Worm (Caenorhabditis elegans): ENCODE data around the gene F58D2.5.

Gene F58D2.5

DNA sequence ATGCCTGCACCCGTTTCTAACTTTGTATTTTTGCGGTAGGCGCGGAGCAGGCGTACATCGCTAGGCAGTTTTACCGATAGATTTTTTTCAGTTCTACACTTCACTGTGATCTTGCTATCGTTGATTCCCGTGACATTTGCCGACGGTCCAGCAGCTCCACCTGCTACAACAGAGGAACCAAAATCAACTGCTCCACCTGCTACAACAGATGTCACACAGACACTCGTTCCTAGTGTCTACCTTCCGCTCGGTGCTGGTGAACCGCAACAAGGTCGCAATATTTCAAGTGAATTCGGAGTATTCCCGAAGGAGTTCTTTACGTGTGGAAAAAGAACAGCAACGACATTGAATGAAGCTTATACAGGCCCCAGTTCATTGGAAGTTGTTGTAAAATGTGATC is 3.1 kb downstream of the F58D2.5 start:
- TF ChIP-seq ceh-13 (GFP tag; optimal IDR thresholded peaks at IDR 0.05), result no peak
- no peak for TF ChIP-seq flt-1 (GFP tag; IDR thresholded peaks at IDR 0.05)
- no peak for TF ChIP-seq tbx-11 (GFP tag; IDR thresholded peaks at IDR 0.05)
- TF ChIP-seq F13C5.2 (tag; optimal IDR thresholded peaks at IDR 0.05), result no peak
- no peak for TF ChIP-seq hnd-1 (tag; optimal IDR thresholded peaks at IDR 0.05)
- no peak for TF ChIP-seq sea-1 (GFP tag; conservative IDR thresholded peaks at IDR 0.05)
- no peak for TF ChIP-seq aly-1 (tag; optimal IDR thresholded peaks at IDR 0.05)
- TF ChIP-seq hmg-4 (GFP tag; optimal IDR thresholded peaks at IDR 0.05), result no peak
- TF ChIP-seq pes-1 (GFP tag; IDR thresholded peaks at IDR 0.05), result no peak
- TF ChIP-seq tra-4 (tag; optimal IDR thresholded peaks at IDR 0.05), result no peak
- TF ChIP-seq hmbx-1 (tag; optimal IDR thresholded peaks at IDR 0.05), result no peak
- TF ChIP-seq B0310.2 (tag; optimal IDR thresholded peaks at IDR 0.05), result no peak
- no peak for TF ChIP-seq ceh-36 (tag; optimal IDR thresholded peaks at IDR 0.05)
- TF ChIP-seq tbx-37 (GFP tag; conservative IDR thresholded peaks at IDR 0.05), result no peak
- TF ChIP-seq scrt-1 (GFP tag; IDR thresholded peaks at IDR 0.05), result no peak
- no peak for TF ChIP-seq ama-1 (optimal IDR thresholded peaks at IDR 0.05)

DNA sequence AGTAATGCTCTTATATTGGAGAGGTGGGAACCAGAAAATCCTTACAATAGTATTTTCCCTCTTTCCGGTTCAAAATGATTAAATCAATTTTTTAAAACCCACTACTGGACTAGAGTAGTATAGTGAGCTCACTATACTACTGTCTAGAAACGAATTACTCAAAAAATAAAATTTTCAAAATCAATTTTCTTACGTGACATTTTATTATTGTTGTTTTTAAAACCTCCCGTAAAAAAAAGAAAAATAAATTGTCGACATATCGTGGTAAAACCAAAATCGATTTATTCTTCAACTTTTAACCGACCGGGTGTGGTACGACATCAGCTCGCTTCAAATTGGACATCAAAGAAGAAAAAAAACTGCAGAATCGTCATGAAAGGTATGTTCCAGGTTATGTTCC is 3.7 kb downstream of the F58D2.5 start, which contains the start of gene F58D2.2:
Gene F58D2.2 (plus strand): TSS at position 301 of the 400 bp plus-strand sequence.
- no peak for TF ChIP-seq ets-7 (tag; optimal IDR thresholded peaks at IDR 0.05)
- TF ChIP-seq ama-1 (optimal IDR thresholded peaks at IDR 0.05), result no peak
- TF ChIP-seq hmbx-1 (tag; optimal IDR thresholded peaks at IDR 0.05), result no peak
- no peak for TF ChIP-seq pes-1 (GFP tag; IDR thresholded peaks at IDR 0.05)
- TF ChIP-seq ceh-36 (tag; optimal IDR thresholded peaks at IDR 0.05), result no peak
- no peak for TF ChIP-seq tra-4 (tag; optimal IDR thresholded peaks at IDR 0.05)
- no peak for TF ChIP-seq sea-1 (GFP tag; conservative IDR thresholded peaks at IDR 0.05)
- no peak for TF ChIP-seq ceh-13 (GFP tag; optimal IDR thresholded peaks at IDR 0.05)
- no peak for TF ChIP-seq F13C5.2 (tag; optimal IDR thresholded peaks at IDR 0.05)
- no peak for TF ChIP-seq flt-1 (GFP tag; IDR thresholded peaks at IDR 0.05)
- TF ChIP-seq tbx-37 (GFP tag; conservative IDR thresholded peaks at IDR 0.05), result no peak
- no peak for TF ChIP-seq scrt-1 (GFP tag; IDR thresholded peaks at IDR 0.05)
- no peak for TF ChIP-seq hnd-1 (tag; optimal IDR thresholded peaks at IDR 0.05)
- TF ChIP-seq aly-1 (tag; optimal IDR thresholded peaks at IDR 0.05), result no peak
- no peak for TF ChIP-seq B0310.2 (tag; optimal IDR thresholded peaks at IDR 0.05)

DNA sequence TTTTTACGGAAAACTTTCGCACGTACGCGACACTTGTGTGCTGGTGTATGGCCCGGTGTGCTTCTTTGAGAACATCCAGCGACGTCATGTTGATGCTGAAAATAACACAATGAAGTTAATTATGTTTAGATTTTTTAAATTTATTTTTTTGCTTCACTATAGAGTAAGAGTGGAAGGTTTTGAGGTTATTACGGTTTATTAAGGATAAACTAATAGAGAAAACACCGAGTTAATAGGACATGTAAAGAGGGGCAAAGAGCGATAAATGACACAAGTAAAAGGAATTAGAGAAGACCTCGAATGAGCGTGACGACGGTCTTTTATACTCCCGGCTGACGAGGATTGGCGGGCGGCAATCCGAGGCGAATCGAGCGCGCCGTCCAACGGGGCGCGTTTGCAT is 4.2 kb downstream of the F58D2.5 start, which contains the start of gene F58D2.4:
Gene F58D2.4 (minus strand): TSS at position 101 of the 400 bp plus-strand sequence.
- TF ChIP-seq tbx-11 (GFP tag; IDR thresholded peaks at IDR 0.05), result no peak
- no peak for TF ChIP-seq ceh-13 (GFP tag; optimal IDR thresholded peaks at IDR 0.05)
- TF ChIP-seq scrt-1 (GFP tag; IDR thresholded peaks at IDR 0.05), result no peak
- no peak for TF ChIP-seq aly-1 (tag; optimal IDR thresholded peaks at IDR 0.05)
- TF ChIP-seq ets-7 (tag; optimal IDR thresholded peaks at IDR 0.05), result no peak
- no peak for TF ChIP-seq hnd-1 (tag; optimal IDR thresholded peaks at IDR 0.05)
- TF ChIP-seq tra-4 (tag; optimal IDR thresholded peaks at IDR 0.05), result no peak
- no peak for TF ChIP-seq F13C5.2 (tag; optimal IDR thresholded peaks at IDR 0.05)
- TF ChIP-seq flt-1 (GFP tag; IDR thresholded peaks at IDR 0.05), result no peak
- TF ChIP-seq ama-1 (optimal IDR thresholded peaks at IDR 0.05), result no peak
- TF ChIP-seq ceh-36 (tag; optimal IDR thresholded peaks at IDR 0.05), result no peak

DNA sequence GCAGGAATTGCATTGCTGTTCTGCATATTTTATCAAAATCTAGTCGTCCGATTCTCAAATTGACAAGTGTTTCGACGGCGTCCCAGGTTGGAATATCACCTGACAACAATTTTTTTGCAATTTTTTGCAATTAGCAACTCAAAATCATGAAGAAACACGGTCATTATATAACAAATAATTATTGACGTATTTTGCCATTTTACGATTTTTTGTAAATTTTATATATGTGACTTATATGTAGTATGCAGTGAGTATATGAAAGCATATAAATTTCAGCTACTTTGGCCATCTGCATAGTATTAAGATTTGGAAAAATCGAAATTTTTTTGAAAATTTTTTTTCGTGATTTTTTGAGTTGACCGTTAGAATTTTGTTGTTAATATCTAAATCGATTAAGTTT is 12.4 kb downstream of the F58D2.5 start, which contains the start of gene F58D2.3:
Gene F58D2.3 (minus strand): TSS at position 101 of the 400 bp plus-strand sequence.
- TF ChIP-seq hmg-4 (GFP tag; optimal IDR thresholded peaks at IDR 0.05) (no peak), flt-1 (GFP tag; IDR thresholded peaks at IDR 0.05) (no peak)

DNA sequence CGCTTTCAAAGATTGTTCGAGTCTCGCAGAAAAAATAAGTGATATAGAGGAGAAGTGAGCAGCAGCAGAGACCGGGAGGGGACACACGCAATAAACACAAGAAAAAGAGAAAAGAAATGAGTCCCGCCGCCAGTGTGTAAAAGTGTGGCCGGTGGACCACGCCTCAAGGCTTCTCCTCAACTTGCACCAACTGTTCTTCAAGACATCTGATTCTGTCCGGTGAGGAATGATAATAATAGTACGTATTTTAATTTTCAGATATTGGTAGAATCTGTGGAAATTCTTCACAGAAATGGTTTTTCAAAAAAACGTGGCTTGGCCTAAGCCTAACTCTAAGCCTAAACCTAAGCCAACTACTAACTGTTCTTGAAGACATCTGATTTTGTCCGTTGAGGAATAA is 13.8 kb downstream of the F58D2.5 start, which contains the start of gene lev-1:
Gene lev-1 (minus strand): TSS at position 101 of the 400 bp plus-strand sequence.
- no peak for TF ChIP-seq ets-7 (tag; optimal IDR thresholded peaks at IDR 0.05)
- TF ChIP-seq F13C5.2 (tag; optimal IDR thresholded peaks at IDR 0.05), result peak; percentile 8
- TF ChIP-seq tbx-37 (GFP tag; conservative IDR thresholded peaks at IDR 0.05), result no peak

DNA sequence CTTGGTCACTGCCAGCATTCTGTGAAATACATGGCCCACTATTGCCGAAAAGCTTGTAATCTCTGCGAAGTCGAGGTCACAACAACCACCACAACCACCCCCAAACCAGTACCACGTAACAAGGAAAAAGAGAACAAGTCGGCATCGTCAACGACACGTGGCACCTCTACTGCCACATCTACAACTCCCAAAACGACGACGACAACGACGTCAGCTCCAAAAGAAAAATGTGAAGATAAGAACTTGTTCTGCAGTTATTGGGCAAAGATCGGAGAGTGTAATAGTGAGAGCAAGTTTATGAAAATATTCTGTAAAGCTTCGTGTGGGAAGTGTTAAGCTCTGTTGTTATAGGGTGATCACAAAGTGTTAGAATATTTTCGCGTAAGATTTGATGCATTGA is 19.8 kb downstream of the F58D2.5 start:
- no peak for TF ChIP-seq tra-4 (tag; optimal IDR thresholded peaks at IDR 0.05)
- no peak for TF ChIP-seq flt-1 (GFP tag; IDR thresholded peaks at IDR 0.05)
- TF ChIP-seq hmg-4 (GFP tag; optimal IDR thresholded peaks at IDR 0.05), result no peak
- no peak for TF ChIP-seq ets-7 (tag; optimal IDR thresholded peaks at IDR 0.05)
- TF ChIP-seq sea-1 (GFP tag; conservative IDR thresholded peaks at IDR 0.05), result no peak
- TF ChIP-seq aly-1 (tag; optimal IDR thresholded peaks at IDR 0.05), result no peak
- TF ChIP-seq pes-1 (GFP tag; IDR thresholded peaks at IDR 0.05), result no peak
- TF ChIP-seq ceh-36 (tag; optimal IDR thresholded peaks at IDR 0.05), result no peak
- no peak for TF ChIP-seq ama-1 (optimal IDR thresholded peaks at IDR 0.05)
- TF ChIP-seq tbx-11 (GFP tag; IDR thresholded peaks at IDR 0.05), result no peak
- no peak for TF ChIP-seq tbx-37 (GFP tag; conservative IDR thresholded peaks at IDR 0.05)
- no peak for TF ChIP-seq B0310.2 (tag; optimal IDR thresholded peaks at IDR 0.05)
- no peak for TF ChIP-seq scrt-1 (GFP tag; IDR thresholded peaks at IDR 0.05)
- no peak for TF ChIP-seq F13C5.2 (tag; optimal IDR thresholded peaks at IDR 0.05)
- TF ChIP-seq ceh-13 (GFP tag; optimal IDR thresholded peaks at IDR 0.05), result no peak
- no peak for TF ChIP-seq hnd-1 (tag; optimal IDR thresholded peaks at IDR 0.05)
- TF ChIP-seq hmbx-1 (tag; optimal IDR thresholded peaks at IDR 0.05), result no peak

DNA sequence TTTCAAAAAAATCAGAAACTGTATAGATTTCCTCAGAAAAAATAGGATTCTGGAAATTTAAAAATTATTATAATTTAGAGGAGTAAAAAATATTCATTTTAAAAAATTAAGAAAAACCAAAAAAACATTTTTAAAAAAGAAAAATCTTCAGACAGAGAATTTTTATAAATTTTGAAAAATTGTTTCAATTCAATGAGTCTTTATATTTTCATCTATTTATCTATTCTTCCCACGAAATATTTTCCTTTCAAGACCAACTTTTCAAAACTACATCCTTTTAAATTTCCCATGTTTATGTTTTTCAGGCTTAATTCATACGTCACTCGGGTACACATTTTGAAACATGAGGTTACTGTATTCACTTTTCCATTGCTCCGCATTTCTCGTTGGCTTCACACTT is 22.9 kb downstream of the F58D2.5 start, which contains the start of gene nas-14:
Gene nas-14 (plus strand): TSS at position 301 of the 400 bp plus-strand sequence.
- TF ChIP-seq B0310.2 (tag; optimal IDR thresholded peaks at IDR 0.05), result no peak
- TF ChIP-seq scrt-1 (GFP tag; IDR thresholded peaks at IDR 0.05), result no peak
- TF ChIP-seq hnd-1 (tag; optimal IDR thresholded peaks at IDR 0.05), result no peak
- TF ChIP-seq pes-1 (GFP tag; IDR thresholded peaks at IDR 0.05), result no peak
- no peak for TF ChIP-seq tra-4 (tag; optimal IDR thresholded peaks at IDR 0.05)
- TF ChIP-seq tbx-37 (GFP tag; conservative IDR thresholded peaks at IDR 0.05), result no peak
- no peak for TF ChIP-seq ceh-36 (tag; optimal IDR thresholded peaks at IDR 0.05)
- TF ChIP-seq hmg-4 (GFP tag; optimal IDR thresholded peaks at IDR 0.05), result no peak
- TF ChIP-seq flt-1 (GFP tag; IDR thresholded peaks at IDR 0.05), result no peak
- no peak for TF ChIP-seq tbx-11 (GFP tag; IDR thresholded peaks at IDR 0.05)
- no peak for TF ChIP-seq ama-1 (optimal IDR thresholded peaks at IDR 0.05)
- TF ChIP-seq sea-1 (GFP tag; conservative IDR thresholded peaks at IDR 0.05), result no peak
- TF ChIP-seq aly-1 (tag; optimal IDR thresholded peaks at IDR 0.05), result no peak
- no peak for TF ChIP-seq ceh-13 (GFP tag; optimal IDR thresholded peaks at IDR 0.05)
- no peak for TF ChIP-seq ets-7 (tag; optimal IDR thresholded peaks at IDR 0.05)
- no peak for TF ChIP-seq hmbx-1 (tag; optimal IDR thresholded peaks at IDR 0.05)
- no peak for TF ChIP-seq F13C5.2 (tag; optimal IDR thresholded peaks at IDR 0.05)

Data from whole organism, early embryonic.